Worm (Caenorhabditis elegans): ENCODE measurements around the gene F55H2.8.

DNA sequence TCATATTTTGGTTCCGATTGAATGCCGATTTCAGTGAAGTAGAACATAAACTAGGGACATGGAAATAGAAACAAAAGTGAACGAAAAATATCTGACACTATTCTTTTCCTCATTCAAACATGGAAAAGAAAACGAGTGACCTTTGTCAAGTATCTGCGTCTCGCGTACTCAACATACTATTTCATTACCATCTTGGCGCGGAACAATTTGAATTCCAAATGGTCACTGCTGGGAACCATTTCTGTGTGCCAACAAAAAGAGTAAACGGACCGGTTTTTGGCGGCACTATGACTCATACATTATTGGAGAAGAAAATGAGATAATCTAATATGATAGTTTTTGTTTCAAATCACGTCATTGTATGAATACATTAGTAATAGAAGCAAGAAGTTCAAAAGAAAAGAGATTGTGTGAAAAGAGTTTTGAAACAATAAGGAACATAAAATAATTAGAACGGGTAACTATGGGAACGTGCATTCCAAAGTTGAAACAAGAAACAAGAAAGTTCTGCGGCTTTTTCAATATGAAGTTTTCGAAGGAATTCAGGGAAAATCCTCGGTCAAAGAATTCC lies 31.2 kb upstream of the F55H2.8 start:
- TF ChIP-seq zag-1 (tag; optimal IDR thresholded peaks at IDR 0.05) (no peak), mdl-1 (tag; optimal IDR thresholded peaks at IDR 0.05) (no peak), aly-2 (tag; optimal IDR thresholded peaks at IDR 0.05) (no peak), R02D3.7 (tag; optimal IDR thresholded peaks at IDR 0.05) (no peak)
